Fruit fly (Drosophila melanogaster) whole organism, prepupa: Measurements from ENCODE around the gene CG33257.

ENCODE experiments used
- CG32006 ChIP-seq: fragments of 200-800 bp; sonication (Bioruptor generic); optimal IDR thresholded peaks from 3 replicates; lab custom pipeline; 2017; ENCODE audit warnings: missing biosample characterization, mild to moderate bottlenecking, missing genetic modification characterization
- CG8632 ChIP-seq: fragments of 200-800 bp; sonication (Bioruptor generic); optimal IDR thresholded peaks from 3 replicates; lab custom pipeline; 2016; ENCODE audit warnings: missing biosample characterization, missing genetic modification characterization
- Gug ChIP-seq: fragments of 200-800 bp; sonication (Bioruptor generic); IDR thresholded peaks from 2 replicates; pipeline ENCODE4 v1.3.6; 2022; ENCODE audit warnings: missing biosample characterization, missing genetic modification characterization
- Hr38 ChIP-seq: sonication (Bioruptor generic); optimal IDR thresholded peaks from 2 replicates; lab custom pipeline; 2016; ENCODE audit warnings: missing biosample characterization, missing genetic modification characterization
- Hr39 ChIP-seq: fragments of 200-800 bp; sonication (Bioruptor generic); optimal IDR thresholded peaks from 2 replicates; lab custom pipeline; 2016; ENCODE audit warnings: missing biosample characterization, missing genetic modification characterization
- acj6 ChIP-seq: fragments of 200-800 bp; sonication (Bioruptor generic); optimal IDR thresholded peaks from 3 replicates; lab custom pipeline; 2016; ENCODE audit warnings: missing biosample characterization, missing genetic modification characterization
- fd59A ChIP-seq: fragments of 200-800 bp; sonication (Bioruptor generic); optimal IDR thresholded peaks from 2 replicates; lab custom pipeline; 2017; ENCODE audit warnings: missing biosample characterization, mild to moderate bottlenecking, missing genetic modification characterization, missing genetic modification reagents
- lz ChIP-seq: fragments of 200-800 bp; sonication (Bioruptor generic); optimal IDR thresholded peaks from 3 replicates; lab custom pipeline; 2016; ENCODE audit warnings: missing biosample characterization, missing genetic modification characterization
- svp ChIP-seq: fragments of 200-800 bp; sonication (Bioruptor generic); peaks from one replicate; lab custom pipeline; 2016; ENCODE audit warnings: missing biosample characterization, missing genetic modification characterization

DNA sequence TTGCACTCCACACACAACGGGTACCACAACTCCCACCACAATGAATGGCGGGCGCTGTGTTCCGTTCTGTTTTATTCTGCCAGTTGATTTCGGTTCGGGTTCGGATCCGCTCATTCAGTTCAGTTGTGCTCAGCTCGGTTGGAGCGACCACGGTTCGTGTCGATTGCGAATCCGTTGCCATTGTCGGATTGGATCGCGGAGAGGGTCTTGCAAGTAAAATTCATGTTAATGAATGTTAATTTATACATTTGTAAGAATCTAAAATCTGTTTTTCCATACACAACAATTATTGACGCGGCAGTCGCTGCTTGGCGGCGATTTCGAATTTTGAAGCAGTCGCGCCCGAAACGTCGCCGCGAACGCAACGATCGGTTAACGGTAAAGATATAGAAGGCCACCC lies 48.4 kb downstream of the CG33257 start, which contains the start of gene Gagr:
- TF ChIP-seq CG8632 (no peak), CG32006 (no peak), Hr39 (GFP tag; lab: Kevin White, UChicago) (no peak), lz (GFP tag; lab: Kevin White, UChicago) (no peak), Hr38 (GFP tag; lab: Kevin White, UChicago) (no peak), Gug (GFP tag; lab: Robert Waterston, UW) (no peak), svp (GFP tag; lab: Kevin White, UChicago) (peak; percentile 22), acj6 (GFP tag; lab: Kevin White, UChicago) (no peak), fd59A (GFP tag; lab: Kevin White, UChicago) (no peak)
